Worm (Caenorhabditis elegans) whole organism, young adult: Measurements from ENCODE around the gene F32D8.12.

Source experiments
- B0261.1 ChIP-seq: sonication (generic microtip); optimal IDR thresholded peaks from 2 replicates; lab custom pipeline; 2016; ENCODE audit warnings: mild to moderate bottlenecking, missing genetic modification characterization, moderate library complexity, missing compliant biosample characterization
- B0336.3 ChIP-seq: fragments of 200-800 bp; sonication (Bioruptor generic); IDR thresholded peaks from 2 replicates; pipeline ENCODE4 v1.3.6; 2022; ENCODE audit warnings: missing genetic modification characterization, missing compliant biosample characterization
- C06A6.2 ChIP-seq: fragments of 200-800 bp; sonication (Bioruptor generic); conservative IDR thresholded peaks from 2 replicates; pipeline ENCODE4 v1.3.6; 2022; ENCODE audit warnings: missing genetic modification characterization, missing compliant biosample characterization
- K12H6.12 ChIP-seq: fragments of 200-800 bp; sonication (Bioruptor generic); optimal IDR thresholded peaks from 2 replicates; lab custom pipeline; 2018; ENCODE audit warnings: mild to moderate bottlenecking, missing genetic modification characterization, missing compliant biosample characterization
- T07F8.4 ChIP-seq: sonication (generic microtip); optimal IDR thresholded peaks from 2 replicates; lab custom pipeline; 2016; ENCODE audit warnings: mild to moderate bottlenecking, missing genetic modification characterization, moderate library complexity, missing compliant biosample characterization
- Y67H2A.10 ChIP-seq: fragments of 200-800 bp; sonication (Bioruptor generic); conservative IDR thresholded peaks from 2 replicates; pipeline ENCODE4 v1.3.6; 2022; ENCODE audit warnings: missing genetic modification reagents, missing genetic modification characterization, missing compliant biosample characterization
- ama-1 ChIP-seq, 3 experiments: fragments of 150-350 bp in 1 of 3; sonication (generic microtip) in 2 of 3; optimal IDR thresholded peaks; 2 replicates each; lab custom pipeline; 2014 to 2018; ENCODE audit warnings: missing biosample characterization in 2 of 3, missing genetic modification characterization in 2 of 3, missing genetic modification reagents in 2 of 3
- aptf-2 ChIP-seq: fragments of 200-800 bp; sonication (Bioruptor generic); conservative IDR thresholded peaks from 2 replicates; pipeline ENCODE4 v1.3.6; 2022; ENCODE audit warnings: missing genetic modification reagents, missing genetic modification characterization, missing compliant biosample characterization
- aptf-3 ChIP-seq: fragments of 200-800 bp; sonication (Bioruptor generic); IDR thresholded peaks from 2 replicates; pipeline ENCODE4 v1.3.6; 2022; ENCODE audit warnings: missing genetic modification characterization, missing compliant biosample characterization
- athp-1 ChIP-seq: sonication (generic microtip); optimal IDR thresholded peaks from 2 replicates; lab custom pipeline; 2017; ENCODE audit warnings: mild to moderate bottlenecking, missing genetic modification characterization, missing compliant biosample characterization
- bed-1 ChIP-seq: fragments of 200-800 bp; sonication (Bioruptor generic); IDR thresholded peaks from 2 replicates; pipeline ENCODE4 v1.3.6; 2022; ENCODE audit warnings: missing genetic modification reagents, missing genetic modification characterization, missing compliant biosample characterization
- ceh-79 ChIP-seq: sonication (generic microtip); optimal IDR thresholded peaks from 2 replicates; lab custom pipeline; 2017; ENCODE audit warnings: mild to moderate bottlenecking, missing genetic modification characterization, missing compliant biosample characterization
- die-1 ChIP-seq: sonication (generic microtip); optimal IDR thresholded peaks from 2 replicates; lab custom pipeline; 2016; ENCODE audit warnings: missing genotype, mild to moderate bottlenecking, missing genetic modification characterization, missing compliant biosample characterization
- dpff-1 ChIP-seq: sonication (generic microtip); optimal IDR thresholded peaks from 2 replicates; lab custom pipeline; 2017; ENCODE audit warnings: mild to moderate bottlenecking, missing genetic modification characterization, missing compliant biosample characterization
- efl-1 ChIP-seq: fragments of 150-350 bp; optimal IDR thresholded peaks from 2 replicates; lab custom pipeline; 2014; ENCODE audit warnings: missing biosample characterization, missing genetic modification reagents, missing genetic modification characterization
- ekl-4 ChIP-seq: fragments of 200-800 bp; sonication (Bioruptor generic); IDR thresholded peaks from 2 replicates; pipeline ENCODE4 v1.3.6; 2022; ENCODE audit warnings: missing genetic modification reagents, missing genetic modification characterization, missing compliant biosample characterization
- hlh-26 ChIP-seq: fragments of 200-800 bp; sonication (Bioruptor generic); conservative IDR thresholded peaks from 2 replicates; pipeline ENCODE4 v1.3.6; 2022; ENCODE audit warnings: missing genetic modification reagents, missing genetic modification characterization, missing compliant biosample characterization
- hmg-1.2 ChIP-seq: fragments of 200-800 bp; sonication (Bioruptor generic); IDR thresholded peaks from 2 replicates; pipeline ENCODE4 v1.3.6; 2022; ENCODE audit warnings: missing genetic modification reagents, missing genetic modification characterization, missing compliant biosample characterization
- hmg-20 ChIP-seq: fragments of 200-800 bp; sonication (Bioruptor generic); IDR thresholded peaks from 2 replicates; pipeline ENCODE4 v1.3.6; 2022; ENCODE audit warnings: missing genetic modification reagents, missing genetic modification characterization, missing compliant biosample characterization
- hsf-1 ChIP-seq: fragments of 200-800 bp; sonication (Bioruptor generic); IDR thresholded peaks from 2 replicates; pipeline ENCODE4 v1.3.6; 2022; ENCODE audit warnings: missing genetic modification reagents, missing genetic modification characterization, missing compliant biosample characterization
- lag-1 ChIP-seq: fragments of 200-800 bp; sonication (Bioruptor generic); IDR thresholded peaks from 2 replicates; pipeline ENCODE4 v1.3.6; 2022; ENCODE audit warnings: missing genetic modification reagents, missing genetic modification characterization, missing compliant biosample characterization
- lin-40 ChIP-seq: sonication (generic microtip); optimal IDR thresholded peaks from 2 replicates; lab custom pipeline; 2016; ENCODE audit warnings: missing genetic modification characterization, mild to moderate bottlenecking, missing compliant biosample characterization, missing genotype, missing genetic modification reagents
- madf-10 ChIP-seq: sonication (generic microtip); optimal IDR thresholded peaks from 2 replicates; lab custom pipeline; 2016; ENCODE audit warnings: mild to moderate bottlenecking, missing genetic modification characterization, missing compliant biosample characterization
- nhr-120 ChIP-seq: fragments of 200-800 bp; sonication (Bioruptor generic); IDR thresholded peaks from 2 replicates; pipeline ENCODE4 v1.3.6; 2022; ENCODE audit warnings: missing genetic modification characterization, missing compliant biosample characterization
- nhr-27 ChIP-seq: fragments of 200-800 bp; sonication (Bioruptor generic); optimal IDR thresholded peaks from 2 replicates; lab custom pipeline; 2018; ENCODE audit warnings: mild to moderate bottlenecking, missing genetic modification characterization, moderate library complexity, missing compliant biosample characterization
- nhr-80 ChIP-seq: sonication (generic microtip); optimal IDR thresholded peaks from 2 replicates; lab custom pipeline; 2016; ENCODE audit warnings: missing genetic modification characterization, missing compliant biosample characterization
- nhr-90 ChIP-seq: sonication (generic microtip); optimal IDR thresholded peaks from 2 replicates; lab custom pipeline; 2016; ENCODE audit warnings: missing genotype, mild to moderate bottlenecking, missing genetic modification characterization, missing compliant biosample characterization
- pha-4 ChIP-seq: fragments of 150-350 bp; sonication (generic microtip); optimal IDR thresholded peaks from 2 replicates; lab custom pipeline; 2014; ENCODE audit warnings: missing biosample characterization, missing genetic modification reagents, missing genetic modification characterization
- snpc-4 ChIP-seq, 5 experiments: fragments of 150-350 bp in 1 of 5; sonication (generic microtip) in 4 of 5; optimal IDR thresholded peaks; 2 replicates each; lab custom pipeline; 2014 to 2018; ENCODE audit warnings: missing genetic modification characterization in 5 of 5, missing biosample characterization in 3 of 5, antibody characterized with exemption in 2 of 5, mild to moderate bottlenecking in 2 of 5, missing compliant biosample characterization in 2 of 5, missing genotype in 2 of 5, moderate library complexity in 2 of 5, missing genetic modification reagents in 1 of 5
- unc-62 ChIP-seq: fragments of 150-350 bp; optimal IDR thresholded peaks from 2 replicates; lab custom pipeline; 2014; ENCODE audit warnings: missing biosample characterization, missing genetic modification reagents, missing genetic modification characterization
- zim-3 ChIP-seq: sonication (generic microtip); optimal IDR thresholded peaks from 2 replicates; lab custom pipeline; 2017; ENCODE audit warnings: mild to moderate bottlenecking, missing genetic modification characterization, moderate library complexity, missing compliant biosample characterization
- ztf-18 ChIP-seq: sonication (generic microtip); optimal IDR thresholded peaks from 2 replicates; lab custom pipeline; 2016; ENCODE audit warnings: missing genotype, mild to moderate bottlenecking, missing genetic modification characterization, missing compliant biosample characterization
- ztf-28 ChIP-seq: fragments of 200-800 bp; sonication (Bioruptor generic); IDR thresholded peaks from 2 replicates; pipeline ENCODE4 v1.3.6; 2022; ENCODE audit warnings: missing genetic modification reagents, missing genetic modification characterization, missing compliant biosample characterization
- ztf-3 ChIP-seq: fragments of 200-800 bp; sonication (Bioruptor generic); optimal IDR thresholded peaks from 2 replicates; lab custom pipeline; 2018; ENCODE audit warnings: mild to moderate bottlenecking, missing genetic modification characterization, missing compliant biosample characterization

F32D8.12 gene

DNA sequence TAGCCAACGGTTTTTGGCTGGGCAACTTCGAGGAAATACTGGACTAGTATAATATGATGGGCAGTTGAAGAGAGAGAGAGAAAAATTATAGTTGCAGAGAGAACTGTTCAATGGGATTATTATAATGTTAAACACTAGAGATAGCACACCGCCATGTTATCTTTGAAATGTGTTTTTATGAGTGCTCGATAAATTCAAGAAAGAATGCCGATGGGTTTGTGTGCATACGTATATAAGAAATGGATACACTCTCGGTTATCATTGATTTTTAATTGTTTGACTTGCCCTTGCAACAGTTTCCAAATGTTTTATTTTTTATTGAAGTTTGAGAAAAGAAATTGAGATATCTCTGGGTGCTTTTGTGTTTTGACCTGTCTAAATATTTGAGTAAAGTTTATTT is 45.9 kb upstream of the F32D8.12 start, which contains the start of gene F17C11.12:
F17C11.12 (minus strand) TSS at position 240 of the 400 bp plus-strand sequence.
- no peak for TF ChIP-seq Y67H2A.10 (GFP tag; lab: Robert Waterston, UW)
- TF ChIP-seq ztf-18 (tag; lab: Kevin White, UChicago): no peak
- TF ChIP-seq nhr-80 (tag; lab: Kevin White, UChicago): peak; percentile 66

ce11 chrV:10932411-10932810 is 41.6 kb upstream of the F32D8.12 start, which contains the start of gene F58B4.5:
Gene F58B4.5, plus strand, starts transcription at chrV:10932693.
- TF ChIP-seq nhr-80 (tag; lab: Kevin White, UChicago) (peak; percentile 92), zim-3 (tag; lab: Kevin White, UChicago) (no peak)

- no peak for TF ChIP-seq efl-1 (GFP tag; lab: Kevin White, UChicago)
- TF ChIP-seq ztf-18 (tag; lab: Kevin White, UChicago): no peak
- TF ChIP-seq nhr-90: no peak
- no peak for TF ChIP-seq B0336.3 (GFP tag; lab: Robert Waterston, UW)
- TF ChIP-seq lag-1: no peak
- no peak for TF ChIP-seq B0261.1 (tag; lab: Kevin White, UChicago)
- TF ChIP-seq nhr-120 (GFP tag; lab: Robert Waterston, UW): no peak
- no peak for TF ChIP-seq ztf-28 (GFP tag; lab: Robert Waterston, UW)
- no peak for TF ChIP-seq pha-4 (tag; lab: Kevin White, UChicago)
- no peak for TF ChIP-seq snpc-4 (GFP tag; optimal IDR thresholded peaks at IDR 0.05; lab: Kevin White, UChicago)
- no peak for TF ChIP-seq snpc-4 (tag; optimal IDR thresholded peaks at IDR 0.05; lab: Kevin White, UChicago)
- TF ChIP-seq dpff-1 (tag; lab: Kevin White, UChicago): no peak
- no peak for TF ChIP-seq T07F8.4
- TF ChIP-seq, all 124 proteins: peak for 0
Measured at ce11 chrV:10931189-10931588, 40.4 kb upstream of the F32D8.12 start, which contains the start of gene scvp-1. Gene scvp-1, minus strand, starts transcription at chrV:10931289.

ce11 chrV:10929511-10929910 is 38.7 kb upstream of the F32D8.12 start, which contains the start of gene F58B4.3:
Gene F58B4.3, plus strand, starts transcription at chrV:10929811.
- no peak for TF ChIP-seq nhr-120 (GFP tag; lab: Robert Waterston, UW)
- TF ChIP-seq, all 124 proteins: peak for 0

ce11 chrV:10925658-10926057 is 34.8 kb upstream of the F32D8.12 start:
- TF ChIP-seq C06A6.2 (GFP tag; lab: Robert Waterston, UW): no peak
- no peak for TF ChIP-seq nhr-27
- no peak for TF ChIP-seq die-1 (tag; lab: Kevin White, UChicago)
- TF ChIP-seq aptf-2 (GFP tag; lab: Robert Waterston, UW): no peak

ce11 chrV:10924731-10925130 is 33.9 kb upstream of the F32D8.12 start, which contains the start of gene F58B4.6:
Gene F58B4.6, plus strand, starts transcription at chrV:10925031.
- TF ChIP-seq ama-1 (optimal IDR thresholded peaks at IDR 0.05; lab: Kevin White, UChicago): no peak
- no peak for TF ChIP-seq ama-1 (GFP tag; optimal IDR thresholded peaks at IDR 0.05; lab: Kevin White, UChicago)
- no peak for TF ChIP-seq madf-10
- TF ChIP-seq K12H6.12 (tag; lab: Kevin White, UChicago): no peak
- TF ChIP-seq hmg-20 (GFP tag; lab: Robert Waterston, UW): no peak
- TF ChIP-seq lin-40 (tag; lab: Kevin White, UChicago): no peak
- TF ChIP-seq aptf-3 (GFP tag; lab: Robert Waterston, UW): no peak
- TF ChIP-seq ekl-4: no peak
- no peak for TF ChIP-seq hmg-1.2 (GFP tag; lab: Robert Waterston, UW)
- no peak for TF ChIP-seq athp-1 (tag; lab: Kevin White, UChicago)
- no peak for TF ChIP-seq efl-1 (GFP tag; lab: Kevin White, UChicago)
- TF ChIP-seq ceh-79: no peak
- no peak for TF ChIP-seq hlh-26 (GFP tag; lab: Robert Waterston, UW)
- no peak for TF ChIP-seq hsf-1 (GFP tag; lab: Robert Waterston, UW)
- TF ChIP-seq ztf-3 (GFP tag; lab: Kevin White, UChicago): no peak
- no peak for TF ChIP-seq bed-1 (GFP tag; lab: Robert Waterston, UW)
- no peak for TF ChIP-seq unc-62 (GFP tag; lab: Kevin White, UChicago)
